Worm (Caenorhabditis elegans): ENCODE measurements around the gene sqv-4.

- no peak for TF ChIP-seq cog-1 (tag; optimal IDR thresholded peaks at IDR 0.05)
- TF ChIP-seq ztf-23 (GFP tag; IDR thresholded peaks at IDR 0.05), result no peak
- TF ChIP-seq med-1 (GFP tag; optimal IDR thresholded peaks at IDR 0.05; ENCODE audit: insufficient read depth), result no peak
- no peak for TF ChIP-seq ref-1 (GFP tag; conservative IDR thresholded peaks at IDR 0.05)
Observed at ce11 chrV:10684748-10685147, 23.5 kb upstream of the sqv-4 start.

Measured in whole organism, midembryonic.